Worm (Caenorhabditis elegans) whole organism, L2 larva: ENCODE data around the gene Y62H9A.9.

Experiments
- C34F6.9 ChIP-seq: fragments of 150-350 bp; optimal IDR thresholded peaks from 2 replicates; lab custom pipeline; 2014; ENCODE audit warnings: missing biosample characterization, missing genetic modification characterization
- F13H6.1 ChIP-seq: sonication (generic microtip); optimal IDR thresholded peaks from 2 replicates; lab custom pipeline; 2016; ENCODE audit warnings: missing genetic modification characterization, missing compliant biosample characterization
- R02D3.7 ChIP-seq: fragments of 150-350 bp; optimal IDR thresholded peaks from 2 replicates; lab custom pipeline; 2014; ENCODE audit warnings: missing biosample characterization, missing genetic modification characterization
- Y55F3AM.14 ChIP-seq: fragments of 200-800 bp; sonication (Bioruptor generic); optimal IDR thresholded peaks from 2 replicates; lab custom pipeline; 2018; ENCODE audit warnings: mild to moderate bottlenecking, missing genetic modification characterization, missing compliant biosample characterization
- ZK546.5 ChIP-seq: sonication (generic microtip); optimal IDR thresholded peaks from 2 replicates; lab custom pipeline; 2017; ENCODE audit warnings: missing biosample characterization, missing genetic modification characterization
- alr-1 ChIP-seq: fragments of 150-350 bp; optimal IDR thresholded peaks from 2 replicates; lab custom pipeline; 2014; ENCODE audit warnings: missing biosample characterization, missing genetic modification characterization
- ama-1 ChIP-seq: fragments of 150-350 bp; optimal IDR thresholded peaks from 2 replicates; lab custom pipeline; 2018; ENCODE audit warnings: inconsistent platforms
- blmp-1 ChIP-seq: sonication (generic microtip); optimal IDR thresholded peaks from 2 replicates; lab custom pipeline; 2017; ENCODE audit warnings: missing genetic modification characterization, mild to moderate bottlenecking, missing compliant biosample characterization, antibody characterized with exemption, moderate library complexity; ENCODE audit not compliant: insufficient read depth
- ceh-82 ChIP-seq: fragments of 150-350 bp; optimal IDR thresholded peaks from 2 replicates; lab custom pipeline; 2014; ENCODE audit warnings: missing biosample characterization, missing genetic modification characterization
- crh-2 ChIP-seq: sonication (generic microtip); optimal IDR thresholded peaks from 2 replicates; lab custom pipeline; 2017; ENCODE audit warnings: missing biosample characterization, missing genetic modification characterization
- egl-27 ChIP-seq: sonication (generic microtip); optimal IDR thresholded peaks from 3 replicates; lab custom pipeline; 2017; ENCODE audit warnings: missing biosample characterization, missing genetic modification reagents, missing genetic modification characterization
- elt-1 ChIP-seq: fragments of 150-350 bp; optimal IDR thresholded peaks from 2 replicates; lab custom pipeline; 2014; ENCODE audit warnings: missing biosample characterization, missing genetic modification characterization
- elt-3 ChIP-seq: sonication (generic microtip); optimal IDR thresholded peaks from 2 replicates; lab custom pipeline; 2017; ENCODE audit warnings: missing biosample characterization, missing genetic modification characterization
- fos-1 ChIP-seq: fragments of 150-350 bp; optimal IDR thresholded peaks from 2 replicates; lab custom pipeline; 2014; ENCODE audit warnings: missing biosample characterization, missing genetic modification characterization
- gmeb-1 ChIP-seq: fragments of 150-350 bp; optimal IDR thresholded peaks from 2 replicates; lab custom pipeline; 2014; ENCODE audit warnings: missing biosample characterization, missing genetic modification characterization
- lin-13 ChIP-seq: fragments of 150-350 bp; optimal IDR thresholded peaks from 2 replicates; lab custom pipeline; 2014; ENCODE audit warnings: missing biosample characterization, missing genetic modification reagents, missing genetic modification characterization
- lin-39 ChIP-seq: fragments of 150-350 bp; optimal IDR thresholded peaks from 2 replicates; lab custom pipeline; 2014; ENCODE audit warnings: missing biosample characterization, missing genetic modification reagents, missing genetic modification characterization
- lsy-2 ChIP-seq, 2 experiments: fragments of 150-350 bp in 1 of 2; sonication (generic microtip) in 1 of 2; optimal IDR thresholded peaks; 2 replicates each; lab custom pipeline; 2014 to 2017; ENCODE audit warnings: missing biosample characterization in 2 of 2, missing genetic modification characterization in 2 of 2
- mab-5 ChIP-seq: fragments of 150-350 bp; optimal IDR thresholded peaks from 2 replicates; lab custom pipeline; 2014; ENCODE audit warnings: missing biosample characterization, missing genetic modification characterization
- mdl-1 ChIP-seq, 2 experiments: fragments of 150-350 bp in 1 of 2; sonication (generic microtip) in 1 of 2; optimal IDR thresholded peaks; 2 replicates each; lab custom pipeline; 2017; ENCODE audit warnings: missing biosample characterization in 2 of 2, missing genetic modification characterization in 2 of 2
- nhr-10 ChIP-seq: sonication (generic microtip); optimal IDR thresholded peaks from 2 replicates; lab custom pipeline; 2017; ENCODE audit warnings: missing biosample characterization, missing genetic modification characterization
- nhr-11 ChIP-seq: fragments of 150-350 bp; optimal IDR thresholded peaks from 2 replicates; lab custom pipeline; 2014; ENCODE audit warnings: missing biosample characterization, missing genetic modification characterization
- nhr-12 ChIP-seq: fragments of 150-350 bp; optimal IDR thresholded peaks from 2 replicates; lab custom pipeline; 2014; ENCODE audit warnings: missing biosample characterization, missing genetic modification characterization
- nhr-129 ChIP-seq: fragments of 150-350 bp; optimal IDR thresholded peaks from 2 replicates; lab custom pipeline; 2014; ENCODE audit warnings: missing biosample characterization, missing genetic modification characterization
- nhr-21 ChIP-seq: fragments of 150-350 bp; optimal IDR thresholded peaks from 2 replicates; lab custom pipeline; 2014; ENCODE audit warnings: missing biosample characterization, missing genetic modification characterization
- nhr-237 ChIP-seq: fragments of 150-350 bp; optimal IDR thresholded peaks from 2 replicates; lab custom pipeline; 2014; ENCODE audit warnings: missing biosample characterization, missing genetic modification characterization
- nhr-25 ChIP-seq: fragments of 150-350 bp; sonication (generic microtip); optimal IDR thresholded peaks from 3 replicates; lab custom pipeline; 2014; ENCODE audit warnings: missing biosample characterization, missing genetic modification characterization
- nhr-6 ChIP-seq: fragments of 150-350 bp; optimal IDR thresholded peaks from 2 replicates; lab custom pipeline; 2014; ENCODE audit warnings: missing biosample characterization, missing genetic modification characterization
- nhr-77 ChIP-seq: fragments of 150-350 bp; optimal IDR thresholded peaks from 2 replicates; lab custom pipeline; 2014; ENCODE audit warnings: missing biosample characterization, missing genetic modification characterization
- peb-1 ChIP-seq: fragments of 150-350 bp; optimal IDR thresholded peaks from 2 replicates; lab custom pipeline; 2014; ENCODE audit warnings: missing biosample characterization, missing genetic modification characterization
- sem-4 ChIP-seq: fragments of 150-350 bp; optimal IDR thresholded peaks from 2 replicates; lab custom pipeline; 2014; ENCODE audit warnings: missing biosample characterization, missing genetic modification reagents, missing genetic modification characterization
- skn-1 ChIP-seq: sonication (generic microtip); optimal IDR thresholded peaks from 2 replicates; lab custom pipeline; 2017; ENCODE audit warnings: missing biosample characterization, missing genetic modification characterization
- sma-3 ChIP-seq: sonication (generic microtip); optimal IDR thresholded peaks from 2 replicates; lab custom pipeline; 2016; ENCODE audit warnings: missing genetic modification reagents, missing genetic modification characterization, missing compliant biosample characterization
- sma-9 ChIP-seq, 2 experiments: fragments of 150-350 bp in 1 of 2; sonication (generic microtip) in 1 of 2; optimal IDR thresholded peaks; 2 replicates each; lab custom pipeline; 2014 to 2016; ENCODE audit warnings: missing genetic modification characterization in 2 of 2, mild to moderate bottlenecking in 1 of 2, missing biosample characterization in 1 of 2, missing compliant biosample characterization in 1 of 2, missing genetic modification reagents in 1 of 2, moderate library complexity in 1 of 2
- snpc-4 ChIP-seq: fragments of 150-350 bp; optimal IDR thresholded peaks from 2 replicates; lab custom pipeline; 2014; ENCODE audit warnings: missing biosample characterization, missing genetic modification characterization
- unc-55 ChIP-seq: fragments of 150-350 bp; sonication (generic microtip); optimal IDR thresholded peaks from 3 replicates; lab custom pipeline; 2014; ENCODE audit warnings: missing biosample characterization, missing genetic modification reagents, missing genetic modification characterization
- unc-62 ChIP-seq: fragments of 150-350 bp; optimal IDR thresholded peaks from 2 replicates; lab custom pipeline; 2014; ENCODE audit warnings: missing biosample characterization, missing genetic modification reagents, missing genetic modification characterization
- ztf-1 ChIP-seq: fragments of 200-800 bp; sonication (Bioruptor generic); conservative IDR thresholded peaks from 2 replicates; pipeline ENCODE4 v1.3.6; 2022; ENCODE audit warnings: missing genetic modification characterization, missing compliant biosample characterization
- ztf-4 ChIP-seq: fragments of 150-350 bp; optimal IDR thresholded peaks from 2 replicates; lab custom pipeline; 2014; ENCODE audit warnings: missing biosample characterization, missing genetic modification characterization

Y62H9A.9 gene

DNA sequence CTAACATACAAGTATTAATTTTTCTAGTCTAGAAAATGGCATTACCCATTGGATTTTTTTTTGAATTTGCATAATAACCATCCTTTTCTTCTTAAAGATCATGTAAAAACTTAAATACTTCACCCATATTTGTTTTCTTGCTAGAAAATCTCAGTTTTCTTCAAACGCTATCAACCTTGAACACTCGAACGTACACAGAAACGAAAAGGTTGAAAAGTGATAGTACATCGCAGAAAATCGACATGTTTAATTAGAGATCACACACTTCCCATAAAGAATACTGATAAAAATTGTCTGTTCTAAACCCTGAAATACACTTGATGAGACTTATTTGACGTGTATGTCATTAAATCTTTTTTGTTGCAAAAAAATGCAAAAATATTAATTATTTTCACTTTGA lies 29.6 kb upstream of the Y62H9A.9 start, which contains the start of gene F55G7.4:
F55G7.4 (plus strand) TSS at position 301 of the 400 bp plus-strand sequence.
- no peak for TF ChIP-seq alr-1
- TF ChIP-seq ZK546.5: no peak
- TF ChIP-seq Y55F3AM.14 (GFP tag; lab: Kevin White, UChicago): no peak
- TF ChIP-seq, all 48 proteins: peak for 0

DNA sequence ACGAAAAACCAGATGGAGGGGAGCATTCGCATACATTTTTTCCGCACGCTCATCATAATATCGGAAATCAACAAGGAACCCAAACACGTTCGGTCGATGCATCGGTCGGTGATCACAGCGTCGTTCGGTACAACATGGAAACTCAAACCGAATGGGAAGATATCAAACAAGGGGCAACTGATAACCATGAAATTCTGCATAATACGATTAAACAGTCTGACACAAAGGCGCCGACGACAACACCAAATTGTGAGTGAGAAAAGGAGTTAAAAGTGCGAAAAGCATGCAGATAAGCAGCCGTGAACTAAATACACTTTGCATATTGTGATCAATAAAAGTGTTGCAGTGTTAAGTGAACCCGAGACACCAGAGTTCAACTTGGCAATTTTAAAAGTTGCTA lies 27.3 kb upstream of the Y62H9A.9 start:
- TF ChIP-seq sma-3 (GFP tag; lab: Kevin White, UChicago) (no peak), fos-1 (tag; lab: Kevin White, UChicago) (peak; percentile 48), lsy-2 (tag; optimal IDR thresholded peaks at IDR 0.05; lab: Kevin White, UChicago) (no peak), sma-9 (GFP tag; optimal IDR thresholded peaks at IDR 0.05; lab: Kevin White, UChicago) (peak; percentile 52), sma-9 (tag; optimal IDR thresholded peaks at IDR 0.05; lab: Kevin White, UChicago) (no peak)

DNA sequence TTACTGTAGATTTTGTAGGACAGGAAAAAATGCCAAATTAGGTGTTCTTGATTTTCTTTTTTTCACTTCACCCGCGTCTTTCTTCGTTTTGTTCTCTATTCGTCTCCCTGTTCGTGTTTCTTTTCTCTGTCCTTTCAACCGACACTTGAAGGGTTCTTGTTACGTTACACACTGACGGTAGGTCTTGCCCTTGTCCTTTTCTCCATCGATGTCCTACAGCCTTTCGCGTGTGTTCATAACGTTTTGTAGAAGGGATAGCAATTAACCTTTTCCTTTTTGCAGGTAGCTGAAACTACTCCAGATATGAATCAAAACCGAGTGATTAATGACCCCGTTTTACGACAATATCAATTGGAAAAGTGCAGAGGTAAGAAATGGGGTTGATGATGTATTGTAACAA lies 26.2 kb upstream of the Y62H9A.9 start, which contains the start of gene F55G7.1:
F55G7.1 (plus strand) TSS at position 276 of the 400 bp plus-strand sequence.
- TF ChIP-seq mdl-1 (tag; optimal IDR thresholded peaks at IDR 0.05; lab: Kevin White, UChicago) (no peak), unc-62 (GFP tag; lab: Kevin White, UChicago) (no peak), crh-2 (tag; lab: Kevin White, UChicago) (peak; percentile 70), sma-9 (GFP tag; optimal IDR thresholded peaks at IDR 0.05; lab: Kevin White, UChicago) (peak; percentile 63), sma-9 (tag; optimal IDR thresholded peaks at IDR 0.05; lab: Kevin White, UChicago) (no peak), R02D3.7 (tag; lab: Kevin White, UChicago) (no peak), sem-4 (tag; lab: Kevin White, UChicago) (no peak), blmp-1 (tag; lab: Kevin White, UChicago) (no peak), lin-39 (tag; lab: Kevin White, UChicago) (no peak), nhr-237 (tag; lab: Kevin White, UChicago) (peak; percentile 39), ztf-4 (tag; lab: Kevin White, UChicago) (no peak), nhr-129 (peak; percentile 87), F13H6.1 (tag; lab: Kevin White, UChicago) (peak; percentile 35), nhr-10 (no peak), nhr-11 (tag; lab: Kevin White, UChicago) (no peak), fos-1 (tag; lab: Kevin White, UChicago) (peak; percentile 52), elt-1 (tag; lab: Kevin White, UChicago) (no peak), sma-3 (GFP tag; lab: Kevin White, UChicago) (peak; percentile 68), gmeb-1 (peak; percentile 65), egl-27 (tag; lab: Kevin White, UChicago) (no peak), ceh-82 (tag; lab: Kevin White, UChicago) (no peak), nhr-25 (no peak), mab-5 (peak; percentile 17), unc-55 (no peak), nhr-77 (peak; percentile 27), ztf-1 (GFP tag; lab: Robert Waterston, UW) (no peak), Y55F3AM.14 (GFP tag; lab: Kevin White, UChicago) (peak; percentile 2), nhr-21 (peak; percentile 76), ZK546.5 (no peak), nhr-6 (peak; percentile 35), ama-1 (lab: Kevin White, UChicago) (no peak), lin-13 (GFP tag; lab: Kevin White, UChicago) (peak; percentile 4), nhr-12 (no peak), lsy-2 (tag; optimal IDR thresholded peaks at IDR 0.05; lab: Kevin White, UChicago) (peak in 1 of 2 experiments; percentile 31), elt-3 (tag; lab: Kevin White, UChicago) (no peak), snpc-4 (tag; lab: Kevin White, UChicago) (peak; percentile 52), skn-1 (tag; lab: Kevin White, UChicago) (no peak), peb-1 (tag; lab: Kevin White, UChicago) (no peak), C34F6.9 (peak; percentile 42)
